Worm (Caenorhabditis elegans): Measurements from ENCODE around the gene F18A11.2.

The F18A11.2 gene

DNA sequence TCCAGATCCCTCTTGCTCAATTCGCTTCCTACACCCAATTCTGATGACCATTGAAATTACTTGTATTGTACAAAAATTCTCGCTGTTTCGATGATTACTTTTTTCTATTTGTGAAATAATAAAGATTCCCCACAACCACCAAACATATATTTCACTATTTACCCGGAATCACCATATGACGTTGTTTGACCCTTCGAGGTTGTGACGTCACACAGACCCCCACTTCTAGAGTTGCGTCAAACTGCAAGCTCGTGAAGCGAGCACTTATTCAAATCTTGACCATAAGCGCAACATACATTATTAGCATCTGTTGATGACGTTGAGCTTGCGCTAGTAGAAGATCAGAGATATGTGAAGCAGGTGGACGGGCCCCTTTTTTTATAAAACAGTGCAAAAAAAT is 38.5 kb upstream of the F18A11.2 start:
- TF ChIP-seq hrde-1 (tag; optimal IDR thresholded peaks at IDR 0.05; ENCODE audit: borderline replicate concordance), result no peak
- TF ChIP-seq D2030.7 (GFP tag; IDR thresholded peaks at IDR 0.05), result no peak
- TF ChIP-seq F57A8.1 (GFP tag; optimal IDR thresholded peaks at IDR 0.05), result no peak
- no peak for TF ChIP-seq snpc-3.4 (tag; optimal IDR thresholded peaks at IDR 0.05)
- TF ChIP-seq Y95B8A.8 (GFP tag; IDR thresholded peaks at IDR 0.05), result no peak
- no peak for TF ChIP-seq nhr-80 (tag; optimal IDR thresholded peaks at IDR 0.05)
- no peak for TF ChIP-seq athp-1 (tag; optimal IDR thresholded peaks at IDR 0.05)
- TF ChIP-seq somi-1 (GFP tag; optimal IDR thresholded peaks at IDR 0.05), result no peak
- no peak for TF ChIP-seq F39B2.1 (GFP tag; IDR thresholded peaks at IDR 0.05)
- TF ChIP-seq akir-1 (GFP tag; optimal IDR thresholded peaks at IDR 0.05), result no peak
- no peak for TF ChIP-seq ceh-91 (GFP tag; IDR thresholded peaks at IDR 0.05)
- TF ChIP-seq attf-6 (GFP tag; IDR thresholded peaks at IDR 0.05), result no peak
- TF ChIP-seq F33H1.4 (GFP tag; IDR thresholded peaks at IDR 0.05), result no peak
- TF ChIP-seq aptf-2 (GFP tag; conservative IDR thresholded peaks at IDR 0.05), result no peak

DNA sequence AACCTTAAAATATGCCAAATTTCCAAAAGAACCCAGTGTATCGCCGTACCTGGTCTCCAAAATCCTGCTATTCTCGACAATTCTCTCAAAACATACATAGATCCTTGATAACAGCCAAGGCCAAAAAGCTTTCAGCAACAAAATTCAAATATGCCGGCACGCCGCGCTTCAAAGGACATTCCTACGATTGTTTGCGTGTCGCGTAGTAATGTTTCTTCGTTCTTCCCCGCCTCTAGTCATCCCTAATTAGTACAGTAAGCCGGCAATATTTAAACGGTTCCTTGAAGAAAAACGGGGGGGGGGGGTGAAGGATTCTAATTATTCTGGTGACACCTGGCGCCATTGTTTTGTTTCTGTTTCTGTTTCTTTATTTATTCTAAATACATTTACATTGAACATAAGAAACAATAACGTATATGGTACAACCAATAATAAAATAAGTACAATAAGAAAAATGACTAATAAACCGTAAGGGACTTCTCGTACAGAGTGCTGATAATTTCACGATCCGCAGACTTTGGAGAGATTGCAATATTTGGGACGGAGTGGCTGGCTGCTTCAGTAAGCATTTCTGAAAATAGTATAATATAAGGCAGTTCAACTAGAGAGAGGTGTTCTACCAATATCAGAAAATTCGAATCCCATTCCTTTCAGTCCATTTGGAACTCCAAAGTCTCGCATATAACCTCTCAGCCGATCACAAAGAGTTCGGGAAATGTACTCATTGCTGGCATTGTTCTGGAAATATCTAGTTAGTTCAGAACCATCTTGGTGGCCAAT is 37.3 kb upstream of the F18A11.2 start:
- TF ChIP-seq atf-7 (tag; optimal IDR thresholded peaks at IDR 0.05) (peak; percentile 60), chd-7 (tag; optimal IDR thresholded peaks at IDR 0.05) (peak; percentile 84), ama-1 (optimal IDR thresholded peaks at IDR 0.05) (peak; percentile 50), ama-1 (GFP tag; optimal IDR thresholded peaks at IDR 0.05) (no peak), repo-1 (tag; optimal IDR thresholded peaks at IDR 0.05) (peak; percentile 96), B0336.3 (GFP tag; IDR thresholded peaks at IDR 0.05) (peak; percentile 75), F22D6.2 (tag; optimal IDR thresholded peaks at IDR 0.05) (peak; percentile 55), attf-5 (GFP tag; optimal IDR thresholded peaks at IDR 0.05) (peak; percentile 13), C06A6.2 (GFP tag; conservative IDR thresholded peaks at IDR 0.05) (peak; percentile 22; the same call in 1 of the 2 replicates), nhr-27 (tag; optimal IDR thresholded peaks at IDR 0.05) (no peak), lin-54 (GFP tag; optimal IDR thresholded peaks at IDR 0.05) (peak; percentile 21), ZK185.1 (tag; optimal IDR thresholded peaks at IDR 0.05; ENCODE audit: poor library complexity, severe bottlenecking) (peak; percentile 48), lsy-27 (tag; optimal IDR thresholded peaks at IDR 0.05; ENCODE audit: borderline replicate concordance, insufficient read depth) (no peak), ceh-27 (GFP tag; optimal IDR thresholded peaks at IDR 0.05) (no peak), ekl-4 (GFP tag; IDR thresholded peaks at IDR 0.05) (peak; percentile 71), zfh-2 (GFP tag; conservative IDR thresholded peaks at IDR 0.05) (no peak), hsf-1 (GFP tag; IDR thresholded peaks at IDR 0.05) (peak; percentile 61; the same call in 1 of the 2 replicates), tbp1 (GFP tag; optimal IDR thresholded peaks at IDR 0.05) (peak; percentile 54), cebp-2 (GFP tag; IDR thresholded peaks at IDR 0.05) (0 out of 2 replicates have a peak, but pooled peaks have one; percentile 51), Y56A3A.18 (GFP tag; IDR thresholded peaks at IDR 0.05) (peak; percentile 92), madf-6 (GFP tag; IDR thresholded peaks at IDR 0.05) (peak; percentile 24; the same call in 1 of the 2 replicates), madf-10 (tag; optimal IDR thresholded peaks at IDR 0.05) (peak; percentile 73), hlh-26 (GFP tag; conservative IDR thresholded peaks at IDR 0.05) (no peak), egl-44 (GFP tag; IDR thresholded peaks at IDR 0.05) (0 out of 2 replicates have a peak, but pooled peaks have one; percentile 20), rec-8 (tag; optimal IDR thresholded peaks at IDR 0.05) (no peak), F23B12.7 (tag; optimal IDR thresholded peaks at IDR 0.05; ENCODE audit: insufficient read depth) (no peak), nfyb-1 (GFP tag; IDR thresholded peaks at IDR 0.05) (peak; percentile 70; the same call in 1 of the 2 replicates), tlf-1 (GFP tag; optimal IDR thresholded peaks at IDR 0.05) (peak; percentile 83), nhr-179 (tag; optimal IDR thresholded peaks at IDR 0.05) (no peak), F39B2.1 (GFP tag; IDR thresholded peaks at IDR 0.05) (0 out of 2 replicates have a peak, but pooled peaks have one; percentile 20), ztf-22 (GFP tag; optimal IDR thresholded peaks at IDR 0.05) (peak; percentile 28), hmg-1.2 (GFP tag; IDR thresholded peaks at IDR 0.05) (peak; percentile 24; the same call in 1 of the 2 replicates), B0035.1 (tag; optimal IDR thresholded peaks at IDR 0.05) (peak; percentile 49)

Data from whole organism, young adult.